Worm (Caenorhabditis elegans) whole organism, late embryonic: ENCODE measurements around the gene Y46H3D.1.

Experiments used
- C38D4.7 ChIP-seq: fragments of 200-800 bp; sonication (Bioruptor generic); optimal IDR thresholded peaks from 2 replicates; lab custom pipeline; 2018; ENCODE audit warnings: mild to moderate bottlenecking, missing genetic modification characterization, moderate library complexity, missing compliant biosample characterization
- F13H6.1 ChIP-seq: sonication (generic microtip); optimal IDR thresholded peaks from 2 replicates; lab custom pipeline; 2016; ENCODE audit warnings: missing genetic modification characterization, missing compliant biosample characterization
- K02D7.2 ChIP-seq: sonication (generic microtip); optimal IDR thresholded peaks from 2 replicates; lab custom pipeline; 2017; ENCODE audit warnings: mild to moderate bottlenecking, missing genetic modification characterization, missing compliant biosample characterization
- T23F11.4 ChIP-seq: fragments of 200-800 bp; sonication (Bioruptor generic); optimal IDR thresholded peaks from 2 replicates; lab custom pipeline; 2018; ENCODE audit warnings: mild to moderate bottlenecking, missing genetic modification characterization, missing compliant biosample characterization
- Y22D7AL.16 ChIP-seq: sonication (generic microtip); optimal IDR thresholded peaks from 2 replicates; lab custom pipeline; 2016; ENCODE audit warnings: missing genetic modification characterization, missing compliant biosample characterization
- ahr-1 ChIP-seq: sonication (generic microtip); optimal IDR thresholded peaks from 2 replicates; lab custom pipeline; 2016; ENCODE audit warnings: missing genetic modification characterization, missing compliant biosample characterization
- ama-1 ChIP-seq: fragments of 150-350 bp; optimal IDR thresholded peaks from 2 replicates; lab custom pipeline; 2014
- ceh-14 ChIP-seq: sonication (generic microtip); optimal IDR thresholded peaks from 2 replicates; lab custom pipeline; 2016; ENCODE audit warnings: missing genotype, missing genetic modification characterization, missing compliant biosample characterization
- ceh-18 ChIP-seq: sonication (generic microtip); optimal IDR thresholded peaks from 2 replicates; lab custom pipeline; 2016; ENCODE audit warnings: missing genetic modification characterization, missing compliant biosample characterization
- ceh-22 ChIP-seq: sonication (generic microtip); optimal IDR thresholded peaks from 2 replicates; lab custom pipeline; 2017; ENCODE audit warnings: missing biosample characterization, missing genetic modification characterization
- ceh-24 ChIP-seq: sonication (generic microtip); optimal IDR thresholded peaks from 2 replicates; lab custom pipeline; 2016; ENCODE audit warnings: mild to moderate bottlenecking, missing genetic modification characterization, missing compliant biosample characterization
- ceh-30 ChIP-seq: fragments of 150-350 bp; optimal IDR thresholded peaks from 2 replicates; lab custom pipeline; 2014; ENCODE audit warnings: missing biosample characterization, missing genetic modification characterization
- ceh-31 ChIP-seq: sonication (generic microtip); optimal IDR thresholded peaks from 2 replicates; lab custom pipeline; 2016; ENCODE audit warnings: missing genetic modification characterization, missing compliant biosample characterization
- ceh-34 ChIP-seq: sonication (generic microtip); optimal IDR thresholded peaks from 2 replicates; lab custom pipeline; 2016; ENCODE audit warnings: mild to moderate bottlenecking, missing genetic modification characterization, missing compliant biosample characterization
- ceh-45 ChIP-seq: fragments of 200-800 bp; sonication (Bioruptor generic); IDR thresholded peaks from 2 replicates; pipeline ENCODE4 v1.3.6; 2022; ENCODE audit warnings: missing genetic modification reagents, missing genetic modification characterization, missing compliant biosample characterization
- ceh-48 ChIP-seq: sonication (generic microtip); optimal IDR thresholded peaks from 2 replicates; lab custom pipeline; 2016; ENCODE audit warnings: missing genetic modification characterization, inconsistent platforms, missing compliant biosample characterization
- ceh-9 ChIP-seq: sonication (generic microtip); optimal IDR thresholded peaks from 2 replicates; lab custom pipeline; 2016; ENCODE audit warnings: mild to moderate bottlenecking, missing genetic modification characterization, inconsistent platforms, missing compliant biosample characterization
- che-1 ChIP-seq: sonication (generic microtip); optimal IDR thresholded peaks from 2 replicates; lab custom pipeline; 2016; ENCODE audit warnings: mild to moderate bottlenecking, missing genetic modification characterization, missing compliant biosample characterization
- elt-2 ChIP-seq: sonication (generic microtip); optimal IDR thresholded peaks from 2 replicates; lab custom pipeline; 2016; ENCODE audit warnings: missing genetic modification reagents, missing genetic modification characterization, missing compliant biosample characterization
- elt-4 ChIP-seq: sonication (generic microtip); optimal IDR thresholded peaks from 2 replicates; lab custom pipeline; 2016; ENCODE audit warnings: missing genetic modification characterization, missing compliant biosample characterization
- ets-4 ChIP-seq: sonication (generic microtip); optimal IDR thresholded peaks from 2 replicates; lab custom pipeline; 2016; ENCODE audit warnings: missing genetic modification characterization, missing compliant biosample characterization
- fkh-10 ChIP-seq: fragments of 150-350 bp; optimal IDR thresholded peaks from 2 replicates; lab custom pipeline; 2014; ENCODE audit warnings: missing biosample characterization, missing genetic modification reagents, missing genetic modification characterization
- hlh-13 ChIP-seq: fragments of 200-800 bp; sonication (Bioruptor generic); optimal IDR thresholded peaks from 2 replicates; lab custom pipeline; 2018; ENCODE audit warnings: mild to moderate bottlenecking, missing genetic modification characterization, missing compliant biosample characterization
- hlh-30 ChIP-seq: sonication (generic microtip); optimal IDR thresholded peaks from 2 replicates; lab custom pipeline; 2017; ENCODE audit warnings: antibody characterized with exemption, missing genetic modification characterization, missing compliant biosample characterization; ENCODE audit not compliant: insufficient read depth
- hlh-8 ChIP-seq: sonication (generic microtip); optimal IDR thresholded peaks from 2 replicates; lab custom pipeline; 2016; ENCODE audit warnings: missing genotype, missing genetic modification characterization, missing compliant biosample characterization
- lim-6 ChIP-seq: sonication (generic microtip); optimal IDR thresholded peaks from 2 replicates; lab custom pipeline; 2016; ENCODE audit warnings: missing genetic modification characterization, missing compliant biosample characterization
- lin-11 ChIP-seq: fragments of 200-800 bp; sonication (Bioruptor generic); optimal IDR thresholded peaks from 2 replicates; lab custom pipeline; 2018; ENCODE audit warnings: mild to moderate bottlenecking, missing genetic modification characterization, missing compliant biosample characterization
- madf-2 ChIP-seq: sonication (generic microtip); optimal IDR thresholded peaks from 2 replicates; lab custom pipeline; 2017; ENCODE audit warnings: missing genetic modification characterization, missing compliant biosample characterization
- mec-3 ChIP-seq: sonication (generic microtip); optimal IDR thresholded peaks from 2 replicates; lab custom pipeline; 2016; ENCODE audit warnings: borderline replicate concordance, missing genetic modification characterization, missing compliant biosample characterization
- nhr-11 ChIP-seq: fragments of 150-350 bp; optimal IDR thresholded peaks from 2 replicates; lab custom pipeline; 2014; ENCODE audit warnings: missing biosample characterization, missing genetic modification characterization
- nhr-232 ChIP-seq: sonication (generic microtip); optimal IDR thresholded peaks from 2 replicates; lab custom pipeline; 2016; ENCODE audit warnings: missing genetic modification characterization, missing compliant biosample characterization
- pax-1 ChIP-seq: fragments of 150-350 bp; optimal IDR thresholded peaks from 2 replicates; lab custom pipeline; 2014; ENCODE audit warnings: missing biosample characterization, missing genetic modification characterization
- pha-4 ChIP-seq: fragments of 150-350 bp; optimal IDR thresholded peaks from 2 replicates; lab custom pipeline; 2018; ENCODE audit warnings: missing biosample characterization, missing genetic modification reagents, missing genetic modification characterization
- pqm-1 ChIP-seq: sonication (generic microtip); optimal IDR thresholded peaks from 2 replicates; lab custom pipeline; 2016; ENCODE audit warnings: missing genetic modification characterization, missing compliant biosample characterization
- pros-1 ChIP-seq: fragments of 150-350 bp; optimal IDR thresholded peaks from 2 replicates; lab custom pipeline; 2014; ENCODE audit warnings: missing biosample characterization, missing genetic modification reagents, missing genetic modification characterization
- sdc-2 ChIP-seq: sonication (generic microtip); optimal IDR thresholded peaks from 2 replicates; lab custom pipeline; 2016; ENCODE audit warnings: missing genotype, missing genetic modification characterization, missing compliant biosample characterization
- sox-4 ChIP-seq: sonication (generic microtip); optimal IDR thresholded peaks from 2 replicates; lab custom pipeline; 2017; ENCODE audit warnings: mild to moderate bottlenecking, missing genetic modification characterization, inconsistent platforms, missing compliant biosample characterization
- tbx-7 ChIP-seq: sonication (generic microtip); optimal IDR thresholded peaks from 2 replicates; lab custom pipeline; 2016; ENCODE audit warnings: missing genotype, missing genetic modification characterization, missing compliant biosample characterization
- ttx-3 ChIP-seq: sonication (generic microtip); optimal IDR thresholded peaks from 2 replicates; lab custom pipeline; 2016; ENCODE audit warnings: missing genetic modification reagents, missing genetic modification characterization, missing compliant biosample characterization
- unc-42 ChIP-seq: sonication (generic microtip); optimal IDR thresholded peaks from 2 replicates; lab custom pipeline; 2016; ENCODE audit warnings: missing genotype, missing genetic modification characterization, missing compliant biosample characterization
- unc-55 ChIP-seq: sonication (generic microtip); optimal IDR thresholded peaks from 2 replicates; lab custom pipeline; 2017; ENCODE audit warnings: missing biosample characterization, missing genetic modification reagents, missing genetic modification characterization
- unc-86 ChIP-seq: sonication (generic microtip); optimal IDR thresholded peaks from 2 replicates; lab custom pipeline; 2016; ENCODE audit warnings: missing genetic modification characterization, missing compliant biosample characterization
- zip-5 ChIP-seq: sonication (generic microtip); optimal IDR thresholded peaks from 2 replicates; lab custom pipeline; 2016; ENCODE audit warnings: missing genetic modification characterization, missing compliant biosample characterization
- ztf-16 ChIP-seq: sonication (generic microtip); optimal IDR thresholded peaks from 2 replicates; lab custom pipeline; 2017; ENCODE audit warnings: missing genetic modification characterization, missing compliant biosample characterization

The Y46H3D.1 gene

DNA sequence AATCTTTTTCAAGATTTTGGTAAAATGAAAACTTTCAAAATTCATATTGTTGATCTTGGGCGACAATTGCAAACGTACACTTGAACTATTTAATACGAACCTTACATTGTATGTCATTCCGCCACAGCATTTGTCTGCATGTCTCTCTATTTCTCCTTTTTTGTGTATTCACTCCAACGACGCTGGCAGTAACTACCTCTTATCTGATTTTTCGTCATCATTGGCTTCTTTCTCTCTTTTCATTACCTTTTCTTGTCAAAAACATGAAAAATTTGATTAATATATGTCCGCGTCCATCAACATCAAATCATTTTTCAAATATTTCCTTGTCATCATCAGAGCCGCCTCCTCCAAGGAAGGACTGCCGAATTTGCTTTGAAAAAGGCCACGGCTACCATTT lies 32.2 kb upstream of the Y46H3D.1 start, which contains the start of gene nhr-177:
Gene nhr-177, plus strand, starts transcription at position 167 of the 400 bp plus-strand sequence.
- TF ChIP-seq nhr-11 (tag; lab: Kevin White, UChicago), result no peak
- no peak for TF ChIP-seq nhr-232 (tag; lab: Kevin White, UChicago)
- TF ChIP-seq ceh-22 (tag; lab: Kevin White, UChicago), result no peak
- TF ChIP-seq lim-6 (tag; lab: Kevin White, UChicago), result no peak
- TF ChIP-seq sdc-2 (tag; lab: Kevin White, UChicago), result no peak
- no peak for TF ChIP-seq mec-3 (tag; lab: Kevin White, UChicago)
- TF ChIP-seq, all 69 proteins: peak for 0

DNA sequence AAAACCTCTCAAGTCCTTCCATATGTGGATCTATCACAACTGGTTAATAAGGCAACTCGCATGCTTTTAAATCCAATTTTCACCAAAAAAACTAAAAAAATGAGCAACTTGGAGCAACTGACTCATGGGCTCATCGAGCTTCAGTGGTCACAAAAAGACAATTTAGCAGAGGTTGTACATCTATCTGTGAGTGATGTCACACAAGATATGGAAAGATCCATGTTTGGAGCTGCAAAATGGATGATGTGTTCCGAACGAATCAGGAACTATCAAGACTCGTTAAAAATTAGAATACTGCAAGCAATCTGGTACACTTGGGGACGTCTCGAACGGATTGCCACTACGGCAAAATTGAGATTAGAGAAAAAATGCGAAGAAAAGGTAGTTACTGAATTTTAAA lies 30.7 kb upstream of the Y46H3D.1 start:
- TF ChIP-seq tbx-7 (tag; lab: Kevin White, UChicago) (no peak), ceh-9 (no peak), zip-5 (tag; lab: Kevin White, UChicago) (no peak), pha-4 (tag; lab: Kevin White, UChicago) (no peak), pqm-1 (tag; lab: Kevin White, UChicago) (no peak), ahr-1 (no peak), hlh-13 (GFP tag; lab: Kevin White, UChicago) (no peak), ama-1 (lab: Kevin White, UChicago) (no peak), C38D4.7 (GFP tag; lab: Kevin White, UChicago) (no peak), lin-11 (tag; lab: Kevin White, UChicago) (no peak), ceh-30 (tag; lab: Kevin White, UChicago) (no peak), ceh-34 (tag; lab: Kevin White, UChicago) (no peak), ceh-48 (no peak), ceh-14 (no peak), ets-4 (tag; lab: Kevin White, UChicago) (no peak), nhr-11 (tag; lab: Kevin White, UChicago) (no peak), F13H6.1 (tag; lab: Kevin White, UChicago) (no peak), ceh-31 (tag; lab: Kevin White, UChicago) (no peak), hlh-30 (tag; lab: Kevin White, UChicago) (no peak)

DNA sequence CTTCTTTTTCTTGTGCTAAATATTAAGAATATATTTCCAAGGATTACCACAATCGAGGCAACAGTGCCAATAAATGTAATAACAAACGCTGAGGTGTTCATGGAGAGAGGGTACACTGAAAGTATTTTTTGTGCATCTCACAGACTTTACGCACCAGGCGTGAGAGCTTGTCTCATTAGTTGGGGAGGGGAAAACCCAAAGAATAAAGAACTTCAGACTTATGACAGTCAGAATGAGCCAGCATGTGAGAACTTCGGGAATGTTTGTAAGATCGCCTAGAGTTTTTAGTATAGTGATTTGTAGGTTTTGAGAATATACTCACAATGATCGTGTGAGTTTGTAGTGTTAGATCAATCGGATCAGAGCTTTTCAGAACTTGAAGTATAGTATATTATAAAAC lies 27.6 kb upstream of the Y46H3D.1 start, which contains the start of gene srbc-41:
Gene srbc-41, minus strand, starts transcription at position 101 of the 400 bp plus-strand sequence.
- TF ChIP-seq ztf-16 (tag; lab: Kevin White, UChicago), result no peak
- TF ChIP-seq Y22D7AL.16 (tag; lab: Kevin White, UChicago), result no peak
- TF ChIP-seq nhr-11 (tag; lab: Kevin White, UChicago), result no peak
- TF ChIP-seq T23F11.4 (GFP tag; lab: Kevin White, UChicago), result no peak
- no peak for TF ChIP-seq unc-86
- no peak for TF ChIP-seq ama-1 (lab: Kevin White, UChicago)

- TF ChIP-seq ets-4 (tag; lab: Kevin White, UChicago) (no peak), pax-1 (tag; lab: Kevin White, UChicago) (no peak), madf-2 (tag; lab: Kevin White, UChicago) (no peak), elt-2 (tag; lab: Kevin White, UChicago) (no peak), ceh-9 (no peak), ceh-22 (tag; lab: Kevin White, UChicago) (no peak), ceh-34 (tag; lab: Kevin White, UChicago) (no peak), ceh-18 (tag; lab: Kevin White, UChicago) (no peak), lin-11 (tag; lab: Kevin White, UChicago) (no peak), che-1 (tag; lab: Kevin White, UChicago) (no peak), ceh-14 (no peak)
These were observed 23.5 kb upstream of the Y46H3D.1 start, which contains the start of gene nhr-179 for ce11 chrV:1618760-1619159. Gene nhr-179, minus strand, starts transcription at chrV:1618860.

ce11 chrV:1620537-1620936 lies 21.8 kb upstream of the Y46H3D.1 start:
- TF ChIP-seq pros-1 (no peak), ahr-1 (no peak), hlh-8 (no peak), elt-4 (tag; lab: Kevin White, UChicago) (no peak), fkh-10 (no peak), unc-42 (tag; lab: Kevin White, UChicago) (no peak), unc-55 (GFP tag; lab: Kevin White, UChicago) (no peak), K02D7.2 (tag; lab: Kevin White, UChicago) (no peak), ceh-24 (tag; lab: Kevin White, UChicago) (no peak), hlh-30 (tag; lab: Kevin White, UChicago) (no peak), C38D4.7 (GFP tag; lab: Kevin White, UChicago) (no peak), ceh-45 (no peak), sox-4 (tag; lab: Kevin White, UChicago) (no peak), pha-4 (tag; lab: Kevin White, UChicago) (no peak), Y22D7AL.16 (tag; lab: Kevin White, UChicago) (no peak), ttx-3 (tag; lab: Kevin White, UChicago) (no peak)
